Worm (Caenorhabditis elegans) whole organism, L3 larva: ENCODE data around the gene F16H6.8.

Experiments used
- aly-2 ChIP-seq: fragments of 150-350 bp; optimal IDR thresholded peaks from 2 replicates; lab custom pipeline; 2014; ENCODE audit warnings: missing biosample characterization, missing genetic modification characterization
- ama-1 ChIP-seq: fragments of 150-350 bp; optimal IDR thresholded peaks from 2 replicates; lab custom pipeline; 2018
- elt-1 ChIP-seq: fragments of 150-350 bp; optimal IDR thresholded peaks from 2 replicates; lab custom pipeline; 2014; ENCODE audit warnings: missing biosample characterization, missing genetic modification characterization
- elt-2 ChIP-seq: sonication (generic microtip); optimal IDR thresholded peaks from 2 replicates; lab custom pipeline; 2016; ENCODE audit warnings: missing genetic modification reagents, mild to moderate bottlenecking, missing genetic modification characterization, missing compliant biosample characterization
- elt-3 ChIP-seq, 3 experiments: fragments of 150-350 bp in 1 of 3; sonication (generic microtip) in 2 of 3; optimal IDR thresholded peaks; 2 replicates in 2 of 3; 4 replicates in 1 of 3; lab custom pipeline; 2014 to 2017; ENCODE audit warnings: missing biosample characterization in 3 of 3, missing genetic modification characterization in 3 of 3
- lsy-12 ChIP-seq: sonication (generic microtip); optimal IDR thresholded peaks from 2 replicates; lab custom pipeline; 2016; ENCODE audit warnings: mild to moderate bottlenecking, missing genetic modification characterization, missing compliant biosample characterization
- mdl-1 ChIP-seq: fragments of 150-350 bp; optimal IDR thresholded peaks from 2 replicates; lab custom pipeline; 2014; ENCODE audit warnings: missing biosample characterization, missing genetic modification characterization
- nhr-11 ChIP-seq: fragments of 150-350 bp; optimal IDR thresholded peaks from 2 replicates; lab custom pipeline; 2014; ENCODE audit warnings: missing biosample characterization, missing genetic modification characterization
- nhr-237 ChIP-seq: fragments of 150-350 bp; optimal IDR thresholded peaks from 2 replicates; lab custom pipeline; 2014; ENCODE audit warnings: missing biosample characterization, missing genetic modification characterization
- pha-4 ChIP-seq: fragments of 150-350 bp; optimal IDR thresholded peaks from 2 replicates; lab custom pipeline; 2014; ENCODE audit warnings: missing biosample characterization, missing genetic modification reagents, missing genetic modification characterization
- snpc-4 ChIP-seq: fragments of 150-350 bp; optimal IDR thresholded peaks from 2 replicates; lab custom pipeline; 2014; ENCODE audit warnings: missing biosample characterization, missing genetic modification characterization
- unc-39 ChIP-seq: sonication (generic microtip); optimal IDR thresholded peaks from 4 replicates; lab custom pipeline; 2017; ENCODE audit warnings: missing biosample characterization, missing genetic modification characterization
- unc-62 ChIP-seq: fragments of 150-350 bp; sonication (generic microtip); optimal IDR thresholded peaks from 4 replicates; lab custom pipeline; 2014; ENCODE audit warnings: missing biosample characterization, missing genetic modification reagents, missing genetic modification characterization
- zag-1 ChIP-seq: fragments of 150-350 bp; optimal IDR thresholded peaks from 2 replicates; lab custom pipeline; 2014; ENCODE audit warnings: missing biosample characterization, missing genetic modification characterization

DNA sequence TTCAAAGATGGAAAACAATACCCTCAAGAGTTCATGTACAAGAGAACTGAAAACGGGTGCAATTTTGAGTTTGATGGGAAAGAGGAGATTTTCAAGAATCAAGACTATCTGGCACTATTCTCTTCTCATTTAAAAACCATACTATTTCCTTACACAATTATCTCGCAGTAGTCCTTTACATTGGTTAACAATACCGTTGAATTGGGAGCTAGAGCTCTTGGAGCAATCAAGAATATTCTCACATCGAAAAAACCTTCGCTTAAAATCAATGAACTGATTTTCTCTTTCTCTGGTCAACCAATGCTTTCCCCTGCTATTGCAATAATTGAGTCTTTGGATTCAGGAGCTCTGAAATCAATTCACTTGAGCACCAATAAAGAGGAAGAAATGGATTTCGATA is 37.4 kb upstream of the F16H6.8 start, which contains the start of gene R10E8.2:
- TF ChIP-seq nhr-11 (tag; lab: Kevin White, UChicago), result no peak
- TF ChIP-seq ama-1, result no peak
- TF ChIP-seq aly-2 (tag; lab: Kevin White, UChicago), result no peak
- TF ChIP-seq unc-62 (GFP tag; lab: Kevin White, UChicago), result no peak
- no peak for TF ChIP-seq pha-4 (tag; lab: Kevin White, UChicago)
- no peak for TF ChIP-seq unc-39 (tag; lab: Kevin White, UChicago)
- TF ChIP-seq snpc-4, result no peak
- no peak for TF ChIP-seq mdl-1 (tag; lab: Kevin White, UChicago)
- no peak for TF ChIP-seq zag-1
- TF ChIP-seq elt-3 (tag; optimal IDR thresholded peaks at IDR 0.05; lab: Kevin White, UChicago), result no peak
- TF ChIP-seq lsy-12 (tag; lab: Kevin White, UChicago), result no peak
- no peak for TF ChIP-seq elt-1 (tag; lab: Kevin White, UChicago)
- no peak for TF ChIP-seq elt-2 (tag; lab: Kevin White, UChicago)
- no peak for TF ChIP-seq nhr-237
